Worm (Caenorhabditis elegans): ENCODE measurements around the gene sre-35.
A peak's percentile ranks its signal among the peaks of the same experiment; 100 is the strongest.
"Not testable (repeated sequence)": the region's sequence is repeated elsewhere in the genome, so short reads cannot be mapped to it uniquely, and the experiment has no call there.

The sre-35 gene

ce11 chrII:12448241-12448640 is 4.4 kb downstream of the sre-35 start, which contains the start of gene srh-27:
TSS of gene srh-27 (plus strand) at chrII:12448541.
- TF ChIP-seq unc-30 (tag; optimal IDR thresholded peaks at IDR 0.05) (no peak), pax-3 (tag; optimal IDR thresholded peaks at IDR 0.05) (no peak), mep-1 (tag; optimal IDR thresholded peaks at IDR 0.05) (no peak), nhr-237 (tag; optimal IDR thresholded peaks at IDR 0.05) (no peak), elt-2 (tag; optimal IDR thresholded peaks at IDR 0.05) (no peak), egl-27 (tag; optimal IDR thresholded peaks at IDR 0.05) (no peak), nhr-85 (tag) (no peak), ceh-8 (GFP tag; optimal IDR thresholded peaks at IDR 0.05) (no peak), nhr-76 (tag; optimal IDR thresholded peaks at IDR 0.05) (no peak), irx-1 (tag; optimal IDR thresholded peaks at IDR 0.05) (no peak), C04F5.9 (tag; optimal IDR thresholded peaks at IDR 0.05) (no peak), mdl-1 (tag; optimal IDR thresholded peaks at IDR 0.05) (no peak), ztf-4 (tag; optimal IDR thresholded peaks at IDR 0.05) (no peak), tbx-2 (tag; optimal IDR thresholded peaks at IDR 0.05) (no peak), lin-14 (GFP tag; optimal IDR thresholded peaks at IDR 0.05) (no peak), swsn-7 (tag; optimal IDR thresholded peaks at IDR 0.05) (no peak), sptf-1 (tag; optimal IDR thresholded peaks at IDR 0.05) (no peak), egl-13 (tag; optimal IDR thresholded peaks at IDR 0.05) (no peak)

DNA sequence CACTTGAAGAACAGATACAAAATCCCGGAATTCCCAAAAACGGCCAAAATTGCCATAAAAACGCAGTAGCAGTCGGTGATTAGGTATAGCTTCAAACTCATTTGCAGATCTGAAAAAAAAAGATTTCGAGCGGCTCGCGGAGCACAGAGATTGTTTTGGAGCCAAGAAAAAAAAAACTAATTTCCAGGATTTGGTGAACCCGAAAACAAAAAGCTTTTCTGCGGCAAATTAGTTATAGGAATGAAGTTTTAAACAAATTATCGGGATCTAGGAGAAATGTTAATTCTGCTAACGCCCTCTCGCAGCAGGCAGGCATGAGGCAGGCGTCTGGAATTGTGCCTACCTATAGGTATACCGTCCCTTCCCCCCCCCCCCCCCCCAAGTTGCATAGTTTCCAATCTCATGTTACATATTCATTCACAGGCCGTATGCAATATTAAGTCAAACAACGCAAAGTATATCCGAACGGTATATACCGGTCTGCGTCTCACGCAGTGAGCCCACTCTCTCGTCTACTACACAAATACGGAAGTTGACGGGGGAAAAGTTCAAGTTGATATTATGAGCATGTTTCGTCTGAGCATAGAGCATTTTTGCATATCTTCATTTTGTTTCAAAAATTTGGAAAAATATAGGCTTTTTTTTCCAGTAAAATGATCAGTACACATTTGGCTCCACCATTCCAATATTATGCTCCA is 7.8 kb downstream of the sre-35 start, which contains the start of the genes W05H5.1 and pitr-6:
W05H5.1 (minus strand) TSS at position 101 of the 698 bp plus-strand sequence.
pitr-6 (plus strand) TSS at position 648 of the 698 bp plus-strand sequence.
- TF ChIP-seq ceh-63 (GFP tag; optimal IDR thresholded peaks at IDR 0.05), result no peak
- no peak for TF ChIP-seq lin-15B (tag; optimal IDR thresholded peaks at IDR 0.05)
- TF ChIP-seq nhr-76 (tag; optimal IDR thresholded peaks at IDR 0.05), result no peak
- TF ChIP-seq tbx-2 (tag; optimal IDR thresholded peaks at IDR 0.05), result no peak
- TF ChIP-seq swsn-7 (tag; optimal IDR thresholded peaks at IDR 0.05), result no peak
- no peak for TF ChIP-seq ces-1 (GFP tag; optimal IDR thresholded peaks at IDR 0.05)
- no peak for TF ChIP-seq nhr-71 (tag; optimal IDR thresholded peaks at IDR 0.05)
- TF ChIP-seq nhr-77 (tag; optimal IDR thresholded peaks at IDR 0.05), result no peak
- no peak for TF ChIP-seq ceh-88 (GFP tag; IDR thresholded peaks at IDR 0.05)

- not testable (repeated sequence) for TF ChIP-seq egl-13 (tag; optimal IDR thresholded peaks at IDR 0.05); nhr-85 (tag); skn-1 (tag; optimal IDR thresholded peaks at IDR 0.05)
Observed at ce11 chrII:12441164-12441563, 11.5 kb downstream of the sre-35 start, which contains the start of gene Y57A10C.10. TSS of gene Y57A10C.10 (minus strand) at chrII:12441264.

ce11 chrII:12438441-12438840 is 14.2 kb downstream of the sre-35 start, which contains the start of gene Y57A10C.9:
TSS of gene Y57A10C.9 (minus strand) at chrII:12438541.
- no peak for TF ChIP-seq unc-30 (tag; optimal IDR thresholded peaks at IDR 0.05)
- TF ChIP-seq nhr-71 (tag; optimal IDR thresholded peaks at IDR 0.05), result peak; percentile 1
- no peak for TF ChIP-seq elt-3 (tag; optimal IDR thresholded peaks at IDR 0.05)

- TF ChIP-seq snpc-4 (tag; optimal IDR thresholded peaks at IDR 0.05) (no peak), nhr-28 (tag; optimal IDR thresholded peaks at IDR 0.05) (no peak)
Observed at ce11 chrII:12436717-12437116, 15.9 kb downstream of the sre-35 start.

DNA sequence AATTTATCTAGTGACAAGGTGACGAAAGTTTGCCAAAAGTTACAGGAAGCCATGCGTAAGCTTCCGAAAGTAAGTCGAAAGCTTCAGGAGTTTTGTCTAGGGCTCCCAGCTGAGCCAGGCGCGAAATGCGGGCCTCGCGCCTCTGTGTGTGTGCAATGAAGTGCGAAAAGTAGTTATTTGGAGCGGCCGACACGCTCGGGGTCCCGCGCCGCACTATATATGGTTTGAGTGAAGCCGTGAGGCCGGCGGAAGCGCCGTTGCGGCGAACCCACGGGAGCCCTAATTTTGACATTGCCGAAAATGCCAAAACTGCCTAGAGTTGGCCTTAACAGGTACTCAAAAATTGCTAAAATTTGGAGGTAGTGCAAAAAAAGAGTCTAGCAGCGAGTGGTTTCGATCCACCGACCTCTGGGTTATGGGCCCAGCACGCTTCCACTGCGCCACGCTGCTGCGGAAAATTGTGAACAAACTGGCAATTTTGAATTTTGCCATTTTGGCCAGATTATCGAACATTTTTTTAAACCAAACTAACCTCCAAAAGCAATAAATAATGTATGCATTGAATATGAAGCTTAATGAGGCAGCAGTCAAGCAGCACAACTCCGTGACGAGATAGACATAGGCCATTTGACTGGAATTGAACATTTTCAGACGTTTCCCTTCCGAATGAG is 17.3 kb downstream of the sre-35 start:
- TF ChIP-seq efl-1 (optimal IDR thresholded peaks at IDR 0.05), result no peak
- TF ChIP-seq efl-1 (GFP tag; optimal IDR thresholded peaks at IDR 0.05 in 1 of 2), result peak in 1 of 2 experiments; percentile 52
- TF ChIP-seq lin-14 (GFP tag; optimal IDR thresholded peaks at IDR 0.05), result no peak
- no peak for TF ChIP-seq sup-37 (GFP tag; optimal IDR thresholded peaks at IDR 0.05)
- no peak for TF ChIP-seq unc-86 (tag; optimal IDR thresholded peaks at IDR 0.05)

Data from whole organism, L1 larva.